Worm (Caenorhabditis elegans) whole organism, L1 larva: Measurements from ENCODE around the gene K10D2.5.
A peak's percentile ranks its signal among the peaks of the same experiment; 100 is the strongest.

ENCODE experiments used
- C16A3.4 ChIP-seq: fragments of 150-350 bp; optimal IDR thresholded peaks from 2 replicates; lab custom pipeline; 2014; ENCODE audit warnings: missing biosample characterization, missing genetic modification characterization
- C34B4.2 ChIP-seq: sonication (generic microtip); optimal IDR thresholded peaks from 2 replicates; lab custom pipeline; 2017; ENCODE audit warnings: mild to moderate bottlenecking, missing genetic modification characterization, missing compliant biosample characterization
- F16B12.6 ChIP-seq: fragments of 150-350 bp; optimal IDR thresholded peaks from 2 replicates; lab custom pipeline; 2014; ENCODE audit warnings: missing biosample characterization, missing genetic modification characterization
- Y116A8C.19 ChIP-seq: sonication (generic microtip); optimal IDR thresholded peaks from 2 replicates; lab custom pipeline; 2016; ENCODE audit warnings: missing compliant biosample characterization, missing genetic modification characterization, borderline replicate concordance
- alr-1 ChIP-seq: fragments of 200-800 bp; sonication (Bioruptor generic); optimal IDR thresholded peaks from 2 replicates; lab custom pipeline; 2018; ENCODE audit warnings: borderline replicate concordance, mild to moderate bottlenecking, missing genetic modification characterization, missing compliant biosample characterization
- blmp-1 ChIP-seq: fragments of 150-350 bp; optimal IDR thresholded peaks from 2 replicates; lab custom pipeline; 2014; ENCODE audit warnings: missing biosample characterization, missing genetic modification characterization
- ceh-82 ChIP-seq, 3 experiments: fragments of 150-350 bp in 1 of 3; sonication (generic microtip) in 2 of 3; optimal IDR thresholded peaks; 2 replicates each; lab custom pipeline; 2014 to 2017; ENCODE audit warnings: missing biosample characterization in 3 of 3, missing genetic modification characterization in 3 of 3
- ceh-88 ChIP-seq: fragments of 200-800 bp; sonication (Bioruptor generic); IDR thresholded peaks from 2 replicates; pipeline ENCODE4 v1.3.6; 2022; ENCODE audit warnings: missing genetic modification characterization, missing compliant biosample characterization
- ceh-90 ChIP-seq: sonication (generic microtip); optimal IDR thresholded peaks from 2 replicates; lab custom pipeline; 2016; ENCODE audit warnings: missing genetic modification characterization, missing compliant biosample characterization
- dpl-1 ChIP-seq, 3 experiments: fragments of 150-350 bp in 2 of 3; sonication (generic microtip) in 1 of 3; optimal IDR thresholded peaks; 2 replicates each; lab custom pipeline; 2014 to 2017; ENCODE audit warnings: missing biosample characterization in 3 of 3, missing genetic modification characterization in 3 of 3, missing genetic modification reagents in 3 of 3
- dsc-1 ChIP-seq: sonication (generic microtip); optimal IDR thresholded peaks from 2 replicates; lab custom pipeline; 2016; ENCODE audit warnings: mild to moderate bottlenecking, missing genetic modification characterization, missing compliant biosample characterization
- efl-3 ChIP-seq: fragments of 200-800 bp; sonication (Bioruptor generic); optimal IDR thresholded peaks from 2 replicates; lab custom pipeline; 2018; ENCODE audit warnings: mild to moderate bottlenecking, missing genetic modification characterization, missing compliant biosample characterization
- elt-2 ChIP-seq: sonication (generic microtip); optimal IDR thresholded peaks from 2 replicates; lab custom pipeline; 2016; ENCODE audit warnings: missing genetic modification characterization, mild to moderate bottlenecking, inconsistent platforms, missing compliant biosample characterization, missing genetic modification reagents
- fkh-10 ChIP-seq: sonication (generic microtip); optimal IDR thresholded peaks from 2 replicates; lab custom pipeline; 2017; ENCODE audit warnings: missing biosample characterization, missing genetic modification reagents, missing genetic modification characterization
- grh-1 ChIP-seq: fragments of 200-800 bp; sonication (Bioruptor generic); IDR thresholded peaks from 2 replicates; pipeline ENCODE4 v1.3.6; 2022; ENCODE audit warnings: missing genetic modification reagents, missing genetic modification characterization, missing compliant biosample characterization
- hlh-17 ChIP-seq: fragments of 200-800 bp; sonication (Bioruptor generic); optimal IDR thresholded peaks from 2 replicates; lab custom pipeline; 2018; ENCODE audit warnings: missing genetic modification characterization, mild to moderate bottlenecking, missing compliant biosample characterization, moderate library complexity, borderline replicate concordance
- hpl-2 ChIP-seq: fragments of 150-350 bp; optimal IDR thresholded peaks from 2 replicates; lab custom pipeline; 2014; ENCODE audit warnings: missing biosample characterization, missing genetic modification reagents, missing genetic modification characterization
- irx-1 ChIP-seq: sonication (generic microtip); optimal IDR thresholded peaks from 2 replicates; lab custom pipeline; 2016; ENCODE audit warnings: missing genetic modification characterization, missing compliant biosample characterization
- lin-15B ChIP-seq: fragments of 150-350 bp; sonication (generic microtip); optimal IDR thresholded peaks from 3 replicates; lab custom pipeline; 2014; ENCODE audit warnings: missing biosample characterization, missing genetic modification characterization
- lin-39 ChIP-seq: fragments of 150-350 bp; optimal IDR thresholded peaks from 2 replicates; lab custom pipeline; 2014; ENCODE audit warnings: missing biosample characterization, missing genetic modification reagents, missing genetic modification characterization
- lir-3 ChIP-seq: sonication (generic microtip); optimal IDR thresholded peaks from 2 replicates; lab custom pipeline; 2016; ENCODE audit warnings: mild to moderate bottlenecking, missing genetic modification characterization, moderate library complexity, missing compliant biosample characterization; ENCODE audit not compliant: poor library complexity
- lsy-2 ChIP-seq, 2 experiments: fragments of 150-350 bp; optimal IDR thresholded peaks; 2 replicates each; lab custom pipeline; 2014; ENCODE audit warnings: missing biosample characterization in 2 of 2, missing genetic modification characterization in 2 of 2
- mab-9 ChIP-seq: fragments of 200-800 bp; sonication (Bioruptor generic); IDR thresholded peaks from 2 replicates; pipeline ENCODE4 v1.3.6; 2022; ENCODE audit warnings: missing genetic modification reagents, missing genetic modification characterization, missing compliant biosample characterization
- mef-2 ChIP-seq: fragments of 150-350 bp; optimal IDR thresholded peaks from 2 replicates; lab custom pipeline; 2014; ENCODE audit warnings: missing biosample characterization, missing genetic modification characterization
- nhr-19 ChIP-seq: fragments of 200-800 bp; sonication (Bioruptor generic); conservative IDR thresholded peaks from 2 replicates; pipeline ENCODE4 v1.3.6; 2022; ENCODE audit warnings: missing genetic modification characterization, missing compliant biosample characterization
- nhr-47 ChIP-seq: sonication (generic microtip); optimal IDR thresholded peaks from 2 replicates; lab custom pipeline; 2016; ENCODE audit warnings: mild to moderate bottlenecking, missing genetic modification characterization, moderate library complexity, missing compliant biosample characterization
- nhr-71 ChIP-seq: sonication (generic microtip); optimal IDR thresholded peaks from 2 replicates; lab custom pipeline; 2016; ENCODE audit warnings: mild to moderate bottlenecking, missing genetic modification characterization, moderate library complexity, missing compliant biosample characterization
- nhr-77 ChIP-seq: fragments of 150-350 bp; optimal IDR thresholded peaks from 2 replicates; lab custom pipeline; 2014; ENCODE audit warnings: missing biosample characterization, missing genetic modification characterization
- nhr-90 ChIP-seq: sonication (generic microtip); optimal IDR thresholded peaks from 2 replicates; lab custom pipeline; 2016; ENCODE audit warnings: mild to moderate bottlenecking, missing genetic modification characterization, missing compliant biosample characterization; ENCODE audit not compliant: poor library complexity
- pax-3 ChIP-seq: fragments of 200-800 bp; sonication (Bioruptor generic); optimal IDR thresholded peaks from 2 replicates; lab custom pipeline; 2018; ENCODE audit warnings: mild to moderate bottlenecking, missing genetic modification characterization, moderate library complexity, missing compliant biosample characterization
- rnt-1 ChIP-seq: sonication (generic microtip); optimal IDR thresholded peaks from 2 replicates; lab custom pipeline; 2016; ENCODE audit warnings: mild to moderate bottlenecking, missing genetic modification characterization, moderate library complexity, missing compliant biosample characterization
- skn-1 ChIP-seq: fragments of 150-350 bp; optimal IDR thresholded peaks from 2 replicates; lab custom pipeline; 2014; ENCODE audit warnings: missing biosample characterization, missing genetic modification characterization
- snpc-4 ChIP-seq: fragments of 150-350 bp; optimal IDR thresholded peaks from 2 replicates; lab custom pipeline; 2014; ENCODE audit warnings: missing biosample characterization, missing genetic modification characterization
- snu-23 ChIP-seq: sonication (generic microtip); optimal IDR thresholded peaks from 2 replicates; lab custom pipeline; 2016; ENCODE audit warnings: missing genetic modification characterization, missing compliant biosample characterization
- sox-4 ChIP-seq: sonication (generic microtip); optimal IDR thresholded peaks from 2 replicates; lab custom pipeline; 2016; ENCODE audit warnings: missing genetic modification characterization, missing compliant biosample characterization
- sptf-1 ChIP-seq: fragments of 150-350 bp; optimal IDR thresholded peaks from 2 replicates; lab custom pipeline; 2014; ENCODE audit warnings: missing biosample characterization, missing genetic modification characterization
- sup-37 ChIP-seq: fragments of 200-800 bp; sonication (Bioruptor generic); optimal IDR thresholded peaks from 2 replicates; lab custom pipeline; 2018; ENCODE audit warnings: mild to moderate bottlenecking, missing genetic modification characterization, missing compliant biosample characterization
- swsn-7 ChIP-seq: sonication (generic microtip); optimal IDR thresholded peaks from 2 replicates; lab custom pipeline; 2016; ENCODE audit warnings: missing genetic modification characterization, missing compliant biosample characterization
- tbx-2 ChIP-seq: sonication (generic microtip); optimal IDR thresholded peaks from 2 replicates; lab custom pipeline; 2016; ENCODE audit warnings: missing genetic modification characterization, missing compliant biosample characterization
- tlp-1 ChIP-seq: fragments of 150-350 bp; optimal IDR thresholded peaks from 2 replicates; lab custom pipeline; 2014; ENCODE audit warnings: missing biosample characterization, missing genetic modification characterization
- unc-130 ChIP-seq: fragments of 150-350 bp; optimal IDR thresholded peaks from 2 replicates; lab custom pipeline; 2017; ENCODE audit warnings: missing biosample characterization, missing genetic modification characterization, inconsistent platforms
- unc-30 ChIP-seq: sonication (generic microtip); optimal IDR thresholded peaks from 2 replicates; lab custom pipeline; 2017; ENCODE audit warnings: missing biosample characterization, missing genetic modification characterization
- unc-62 ChIP-seq: fragments of 150-350 bp; optimal IDR thresholded peaks from 2 replicates; lab custom pipeline; 2014; ENCODE audit warnings: missing biosample characterization, missing genetic modification reagents, missing genetic modification characterization
- vab-15 ChIP-seq: sonication (generic microtip); optimal IDR thresholded peaks from 2 replicates; lab custom pipeline; 2017; ENCODE audit warnings: missing genotype, mild to moderate bottlenecking, missing genetic modification characterization, missing compliant biosample characterization
- xbp-1 ChIP-seq: sonication (generic microtip); optimal IDR thresholded peaks from 2 replicates; lab custom pipeline; 2016; ENCODE audit warnings: missing genetic modification characterization, missing compliant biosample characterization
- zag-1 ChIP-seq: fragments of 150-350 bp; optimal IDR thresholded peaks from 2 replicates; lab custom pipeline; 2014; ENCODE audit warnings: missing biosample characterization, missing genetic modification characterization
- ztf-4 ChIP-seq: fragments of 150-350 bp; optimal IDR thresholded peaks from 2 replicates; lab custom pipeline; 2014; ENCODE audit warnings: missing biosample characterization, missing genetic modification characterization

The K10D2.5 gene

DNA sequence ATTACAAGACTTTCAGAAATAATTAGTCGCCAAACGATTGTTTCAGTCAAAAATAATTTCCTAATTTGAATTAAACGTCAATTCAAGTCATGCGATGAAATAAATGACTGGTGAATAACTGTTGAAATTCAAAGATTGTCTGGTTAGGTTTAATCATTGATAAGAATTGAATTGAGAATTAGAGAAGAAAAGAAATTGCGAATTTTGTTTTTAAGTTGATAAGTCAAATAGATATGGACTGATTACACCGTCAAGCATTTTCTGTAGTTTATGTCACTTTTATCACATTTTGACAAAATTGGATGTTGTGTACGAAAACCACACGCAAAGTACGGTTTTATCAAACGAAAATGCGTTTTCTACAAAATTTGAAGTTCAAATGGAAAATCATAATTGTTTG is 28.7 kb downstream of the K10D2.5 start (continued):
- TF ChIP-seq nhr-90 (tag; lab: Kevin White, UChicago) (peak; percentile 40), nhr-47 (tag; lab: Kevin White, UChicago) (no peak), ztf-4 (no peak), lin-39 (no peak), tlp-1 (peak; percentile 40), unc-30 (tag; lab: Kevin White, UChicago) (no peak), tbx-2 (tag; lab: Kevin White, UChicago) (peak; percentile 4), lin-15B (tag; lab: Kevin White, UChicago) (no peak), sptf-1 (tag; lab: Kevin White, UChicago) (no peak), rnt-1 (no peak), elt-2 (tag; lab: Kevin White, UChicago) (peak; percentile 93), xbp-1 (tag; lab: Kevin White, UChicago) (no peak), F16B12.6 (tag; lab: Kevin White, UChicago) (no peak), vab-15 (tag; lab: Kevin White, UChicago) (no peak), unc-130 (tag; lab: Kevin White, UChicago) (no peak), ceh-88 (GFP tag; lab: Robert Waterston, UW) (no peak), nhr-71 (peak; percentile 50), dpl-1 (GFP tag; optimal IDR thresholded peaks at IDR 0.05; lab: Kevin White, UChicago) (no peak), nhr-77 (tag; lab: Kevin White, UChicago) (no peak), pax-3 (tag; lab: Kevin White, UChicago) (no peak), mef-2 (tag; lab: Kevin White, UChicago) (no peak), skn-1 (no peak), unc-62 (no peak), snpc-4 (tag; lab: Kevin White, UChicago) (no peak), blmp-1 (no peak), hpl-2 (GFP tag; lab: Kevin White, UChicago) (no peak), lir-3 (tag; lab: Kevin White, UChicago) (peak; percentile 3), zag-1 (no peak), irx-1 (no peak), C34B4.2 (tag; lab: Kevin White, UChicago) (no peak), hlh-17 (no peak), Y116A8C.19 (no peak), efl-3 (GFP tag; lab: Kevin White, UChicago) (no peak), dsc-1 (tag; lab: Kevin White, UChicago) (no peak), snu-23 (GFP tag; lab: Kevin White, UChicago) (peak; percentile 18), sox-4 (tag; lab: Kevin White, UChicago) (no peak), ceh-90 (tag; lab: Kevin White, UChicago) (no peak), mab-9 (GFP tag; lab: Robert Waterston, UW) (no peak), fkh-10 (GFP tag; lab: Kevin White, UChicago) (no peak), alr-1 (no peak), swsn-7 (no peak), sup-37 (GFP tag; lab: Kevin White, UChicago) (no peak), lsy-2 (tag; optimal IDR thresholded peaks at IDR 0.05; lab: Kevin White, UChicago) (peak in 1 of 2 experiments; percentile 35), grh-1 (GFP tag; lab: Robert Waterston, UW) (no peak), nhr-19 (GFP tag; lab: Robert Waterston, UW) (0 out of 2 replicates have a peak, but pooled peaks have one; percentile 11), C16A3.4 (tag; lab: Kevin White, UChicago) (peak; percentile 3), ceh-82 (tag; optimal IDR thresholded peaks at IDR 0.05; lab: Kevin White, UChicago) (no peak)
